Worm (Caenorhabditis elegans): ENCODE results near the gene rol-1.

rol-1 gene

ce11 chrII:12211652-12212245, 39.4 kb downstream of the rol-1 start (continued):
- TF ChIP-seq zfh-2 (GFP tag; conservative IDR thresholded peaks at IDR 0.05) (peak; percentile 92), egrh-3 (GFP tag; IDR thresholded peaks at IDR 0.05) (peak; percentile 79; the same call in 1 of the 2 replicates), hmg-1.2 (GFP tag; IDR thresholded peaks at IDR 0.05) (no peak), xnd-1 (tag; optimal IDR thresholded peaks at IDR 0.05) (no peak), snpc-4 (GFP tag; optimal IDR thresholded peaks at IDR 0.05) (no peak), snpc-4 (tag; optimal IDR thresholded peaks at IDR 0.05) (no peak), let-607 (tag; optimal IDR thresholded peaks at IDR 0.05) (no peak), tlf-1 (GFP tag; optimal IDR thresholded peaks at IDR 0.05) (no peak), chd-7 (tag; optimal IDR thresholded peaks at IDR 0.05) (peak; percentile 32), repo-1 (tag; optimal IDR thresholded peaks at IDR 0.05) (peak; percentile 12)

- TF ChIP-seq egrh-3 (GFP tag; IDR thresholded peaks at IDR 0.05) (peak; percentile 40; the same call in 1 of the 2 replicates), egl-44 (GFP tag; IDR thresholded peaks at IDR 0.05) (0 out of 2 replicates have a peak, but pooled peaks have one; percentile 18), let-607 (tag; optimal IDR thresholded peaks at IDR 0.05) (no peak), sea-2 (GFP tag; IDR thresholded peaks at IDR 0.05) (no peak), zfh-2 (GFP tag; conservative IDR thresholded peaks at IDR 0.05) (peak; percentile 83), ama-1 (optimal IDR thresholded peaks at IDR 0.05) (no peak), ama-1 (GFP tag; optimal IDR thresholded peaks at IDR 0.05) (no peak), egl-18 (GFP tag; IDR thresholded peaks at IDR 0.05) (no peak)
Measured at ce11 chrII:12214562-12214961, 42.2 kb downstream of the rol-1 start.

DNA sequence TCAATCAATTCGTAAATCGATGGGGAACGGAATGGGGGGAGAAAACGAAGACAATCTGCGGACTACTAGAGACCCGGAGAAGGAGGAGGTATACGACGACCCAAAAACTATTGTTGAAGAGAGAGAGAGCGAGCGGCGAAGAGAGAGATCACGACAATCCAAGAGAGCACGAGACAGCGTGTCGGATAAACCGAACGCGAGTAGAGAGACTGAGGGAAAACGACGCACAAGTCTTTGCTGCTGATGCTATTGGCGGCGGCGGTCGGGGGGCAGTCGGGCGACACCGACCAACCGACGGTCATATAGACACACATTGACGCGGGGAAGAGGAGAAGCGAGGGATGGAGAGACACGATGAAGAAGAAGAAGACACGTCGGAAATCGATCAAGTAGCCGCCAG, 50.2 kb downstream of the rol-1 start:
- TF ChIP-seq lag-1 (GFP tag; IDR thresholded peaks at IDR 0.05) (no peak), F22D6.2 (tag; optimal IDR thresholded peaks at IDR 0.05) (no peak), nfyb-1 (GFP tag; IDR thresholded peaks at IDR 0.05) (peak; percentile 79), Y79H2A.3 (GFP tag; conservative IDR thresholded peaks at IDR 0.05) (no peak), lir-1 (GFP tag; conservative IDR thresholded peaks at IDR 0.05) (no peak), hmg-1.2 (GFP tag; IDR thresholded peaks at IDR 0.05) (peak; percentile 78; the same call in 1 of the 2 replicates), cebp-2 (GFP tag; IDR thresholded peaks at IDR 0.05) (no peak), efl-1 (GFP tag; optimal IDR thresholded peaks at IDR 0.05) (no peak), gei-17 (GFP tag; optimal IDR thresholded peaks at IDR 0.05) (peak; percentile 36), sea-2 (GFP tag; IDR thresholded peaks at IDR 0.05) (no peak), mcd-1 (GFP tag; IDR thresholded peaks at IDR 0.05) (peak; percentile 68), Y56A3A.18 (GFP tag; IDR thresholded peaks at IDR 0.05) (no peak), ztf-6 (GFP tag; IDR thresholded peaks at IDR 0.05) (no peak), cebp-1 (GFP tag; IDR thresholded peaks at IDR 0.05) (no peak), cebp-1 (tag; optimal IDR thresholded peaks at IDR 0.05) (peak; percentile 76), mel-28 (tag; optimal IDR thresholded peaks at IDR 0.05; ENCODE audit: borderline replicate concordance) (no peak), ztf-22 (GFP tag; optimal IDR thresholded peaks at IDR 0.05) (no peak), nhr-90 (tag; optimal IDR thresholded peaks at IDR 0.05) (peak; percentile 30), snpc-3.4 (tag; optimal IDR thresholded peaks at IDR 0.05) (no peak), lin-35 (GFP tag; optimal IDR thresholded peaks at IDR 0.05) (peak in 1 of 3 experiments; percentile 68), xnd-1 (tag; optimal IDR thresholded peaks at IDR 0.05) (no peak), Y53F4B.3 (GFP tag; IDR thresholded peaks at IDR 0.05) (no peak), ama-1 (optimal IDR thresholded peaks at IDR 0.05) (no peak), ama-1 (GFP tag; optimal IDR thresholded peaks at IDR 0.05) (no peak), chd-7 (tag; optimal IDR thresholded peaks at IDR 0.05) (peak; percentile 54), snpc-1.1 (tag; optimal IDR thresholded peaks at IDR 0.05; ENCODE audit: insufficient read depth) (no peak), ztf-28 (GFP tag; IDR thresholded peaks at IDR 0.05) (no peak), snpc-1.3 (tag; optimal IDR thresholded peaks at IDR 0.05; ENCODE audit: insufficient read depth) (no peak), F33H1.4 (GFP tag; IDR thresholded peaks at IDR 0.05) (peak; percentile 10; the same call in 1 of the 2 replicates), D2030.7 (GFP tag; IDR thresholded peaks at IDR 0.05) (no peak), sptf-2 (GFP tag; optimal IDR thresholded peaks at IDR 0.05) (no peak), F57A8.1 (GFP tag; optimal IDR thresholded peaks at IDR 0.05) (no peak), F52B5.7 (tag; optimal IDR thresholded peaks at IDR 0.05) (peak; percentile 30), B0019.2 (GFP tag; conservative IDR thresholded peaks at IDR 0.05) (no peak), C17E4.6 (GFP tag; IDR thresholded peaks at IDR 0.05) (no peak)
